Worm (Caenorhabditis elegans) whole organism, midembryonic: ENCODE data around the gene plr-1.
A peak's percentile ranks its signal among the peaks of the same experiment; 100 is the strongest.

Source experiments
- T22C8.4 ChIP-seq: fragments of 200-800 bp; sonication (Bioruptor generic); IDR thresholded peaks from 2 replicates; pipeline ENCODE4 v1.3.6; 2022; ENCODE audit warnings: missing genetic modification characterization, missing compliant biosample characterization
- cog-1 ChIP-seq: sonication (generic microtip); optimal IDR thresholded peaks from 2 replicates; lab custom pipeline; 2016; ENCODE audit warnings: missing genetic modification characterization, missing compliant biosample characterization
- flt-1 ChIP-seq: fragments of 200-800 bp; sonication (Bioruptor generic); IDR thresholded peaks from 2 replicates; pipeline ENCODE4 v1.3.6; 2022; ENCODE audit warnings: missing genetic modification characterization, missing compliant biosample characterization
- klf-2 ChIP-seq: fragments of 200-800 bp; sonication (Bioruptor generic); conservative IDR thresholded peaks from 2 replicates; pipeline ENCODE4 v1.3.6; 2022; ENCODE audit warnings: missing genetic modification reagents, missing genetic modification characterization, missing compliant biosample characterization
- med-1 ChIP-seq: sonication (generic microtip); optimal IDR thresholded peaks from 2 replicates; lab custom pipeline; 2017; ENCODE audit warnings: missing genetic modification characterization, mild to moderate bottlenecking, missing compliant biosample characterization, antibody characterized with exemption, missing genetic modification reagents; ENCODE audit not compliant: insufficient read depth
- ref-1 ChIP-seq: fragments of 200-800 bp; sonication (Bioruptor generic); conservative IDR thresholded peaks from 2 replicates; pipeline ENCODE4 v1.3.6; 2022; ENCODE audit warnings: missing genetic modification reagents, missing genetic modification characterization, missing compliant biosample characterization
- tab-1 ChIP-seq: fragments of 200-800 bp; sonication (Bioruptor generic); IDR thresholded peaks from 2 replicates; pipeline ENCODE4 v1.3.6; 2022; ENCODE audit warnings: missing genetic modification characterization, missing compliant biosample characterization
- ztf-23 ChIP-seq: fragments of 200-800 bp; sonication (Bioruptor generic); IDR thresholded peaks from 2 replicates; pipeline ENCODE4 v1.3.6; 2022; ENCODE audit warnings: missing genetic modification reagents, missing genetic modification characterization, missing compliant biosample characterization
- ztf-29 ChIP-seq: fragments of 200-800 bp; sonication (Bioruptor generic); IDR thresholded peaks from 2 replicates; pipeline ENCODE4 v1.3.6; 2022; ENCODE audit warnings: missing genetic modification reagents, missing genetic modification characterization, missing compliant biosample characterization

DNA sequence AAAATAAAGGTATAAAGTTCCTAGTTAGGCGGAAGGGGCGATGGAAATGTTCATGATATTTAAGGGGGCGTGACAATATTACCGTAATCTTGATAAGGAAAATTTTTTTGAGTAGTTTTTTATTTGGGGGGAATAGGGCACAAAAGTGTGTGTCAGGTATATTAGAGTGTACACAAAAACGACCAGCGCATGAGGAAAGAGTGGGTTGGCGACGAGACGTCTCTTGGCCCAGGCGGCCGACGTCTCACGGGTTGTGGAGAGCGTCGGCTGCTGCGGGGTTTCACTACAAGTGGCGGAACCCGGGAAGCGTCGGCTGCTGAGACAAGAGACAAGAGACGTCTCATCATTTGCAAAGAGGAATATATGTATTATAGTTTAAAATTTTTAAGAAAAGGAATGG, 7.0 kb downstream of the plr-1 start:
- TF ChIP-seq cog-1 (tag; lab: Kevin White, UChicago) (no peak), ztf-23 (GFP tag; lab: Robert Waterston, UW) (0 out of 2 replicates have a peak, but pooled peaks have one; percentile 20), flt-1 (peak; percentile 44; the same call in 1 of the 2 replicates), ref-1 (GFP tag; lab: Robert Waterston, UW) (no peak), med-1 (GFP tag; lab: Kevin White, UChicago) (no peak), ztf-29 (GFP tag; lab: Robert Waterston, UW) (no peak), tab-1 (GFP tag; lab: Robert Waterston, UW) (no peak), T22C8.4 (GFP tag; lab: Robert Waterston, UW) (no peak), klf-2 (0 out of 2 replicates have a peak, but pooled peaks have one; percentile 10)
